Worm (Caenorhabditis elegans) whole organism, mixed stage, embryonic: ENCODE measurements around the gene C16C10.9.

ENCODE experiments used
- M03D4.4 ChIP-seq: sonication (generic microtip); optimal IDR thresholded peaks from 2 replicates; lab custom pipeline; 2017; ENCODE audit warnings: mild to moderate bottlenecking, missing genetic modification characterization, missing compliant biosample characterization
- bed-3 ChIP-seq: fragments of 200-800 bp; sonication (Bioruptor generic); optimal IDR thresholded peaks from 3 replicates; lab custom pipeline; 2018; ENCODE audit warnings: mild to moderate bottlenecking, missing genetic modification characterization, moderate library complexity, missing compliant biosample characterization
- blmp-1 ChIP-seq: fragments of 150-350 bp; optimal IDR thresholded peaks from 2 replicates; lab custom pipeline; 2014; ENCODE audit warnings: missing biosample characterization, missing genetic modification characterization
- ceh-39 ChIP-seq: fragments of 150-350 bp; optimal IDR thresholded peaks from 2 replicates; lab custom pipeline; 2014; ENCODE audit warnings: missing biosample characterization, missing genetic modification characterization
- ceh-43 ChIP-seq: fragments of 200-800 bp; sonication (Bioruptor generic); optimal IDR thresholded peaks from 2 replicates; lab custom pipeline; 2018; ENCODE audit warnings: mild to moderate bottlenecking, missing genetic modification characterization, moderate library complexity, missing compliant biosample characterization
- ceh-83 ChIP-seq: fragments of 200-800 bp; sonication (Bioruptor generic); optimal IDR thresholded peaks from 2 replicates; lab custom pipeline; 2018; ENCODE audit warnings: mild to moderate bottlenecking, missing genetic modification characterization, missing compliant biosample characterization
- ces-1 ChIP-seq: fragments of 150-350 bp; optimal IDR thresholded peaks from 2 replicates; lab custom pipeline; 2014; ENCODE audit warnings: missing biosample characterization, missing genetic modification reagents, missing genetic modification characterization
- cnd-1 ChIP-seq: fragments of 200-800 bp; sonication (Bioruptor generic); optimal IDR thresholded peaks from 2 replicates; lab custom pipeline; 2018; ENCODE audit warnings: mild to moderate bottlenecking, missing genetic modification characterization, missing compliant biosample characterization
- drap-1 ChIP-seq: fragments of 200-800 bp; sonication (Bioruptor generic); optimal IDR thresholded peaks from 3 replicates; lab custom pipeline; 2018; ENCODE audit warnings: mild to moderate bottlenecking, missing genetic modification characterization, missing compliant biosample characterization
- elt-1 ChIP-seq: sonication (generic microtip); optimal IDR thresholded peaks from 2 replicates; lab custom pipeline; 2017; ENCODE audit warnings: missing genetic modification characterization, mild to moderate bottlenecking, missing compliant biosample characterization, antibody characterized with exemption, moderate library complexity, borderline replicate concordance; ENCODE audit not compliant: insufficient read depth
- elt-3 ChIP-seq: fragments of 150-350 bp; optimal IDR thresholded peaks from 2 replicates; lab custom pipeline; 2014; ENCODE audit warnings: missing biosample characterization, missing genetic modification characterization
- flh-1 ChIP-seq: fragments of 200-800 bp; sonication (Bioruptor generic); optimal IDR thresholded peaks from 2 replicates; lab custom pipeline; 2018; ENCODE audit warnings: mild to moderate bottlenecking, missing genetic modification characterization, moderate library complexity, missing compliant biosample characterization
- ham-2 ChIP-seq: fragments of 200-800 bp; sonication (Bioruptor generic); optimal IDR thresholded peaks from 2 replicates; lab custom pipeline; 2018; ENCODE audit warnings: mild to moderate bottlenecking, missing genetic modification characterization, missing compliant biosample characterization
- hlh-1 ChIP-seq: fragments of 150-350 bp; optimal IDR thresholded peaks from 2 replicates; lab custom pipeline; 2014; ENCODE audit warnings: missing biosample characterization, missing genetic modification reagents, missing genetic modification characterization
- lin-13 ChIP-seq: fragments of 150-350 bp; optimal IDR thresholded peaks from 2 replicates; lab custom pipeline; 2014; ENCODE audit warnings: missing biosample characterization, missing genetic modification characterization
- lin-32 ChIP-seq: fragments of 200-800 bp; sonication (Bioruptor generic); optimal IDR thresholded peaks from 2 replicates; lab custom pipeline; 2018; ENCODE audit warnings: mild to moderate bottlenecking, missing genetic modification characterization, missing compliant biosample characterization
- lsy-2 ChIP-seq: fragments of 150-350 bp; optimal IDR thresholded peaks from 2 replicates; lab custom pipeline; 2014; ENCODE audit warnings: missing biosample characterization, missing genetic modification characterization
- mab-5 ChIP-seq: fragments of 150-350 bp; optimal IDR thresholded peaks from 2 replicates; lab custom pipeline; 2014; ENCODE audit warnings: missing biosample characterization, missing genetic modification characterization
- mep-1 ChIP-seq: fragments of 150-350 bp; optimal IDR thresholded peaks from 2 replicates; lab custom pipeline; 2017; ENCODE audit warnings: missing biosample characterization, missing genetic modification reagents, missing genetic modification characterization, inconsistent platforms
- mls-2 ChIP-seq: sonication (generic microtip); optimal IDR thresholded peaks from 2 replicates; lab custom pipeline; 2016; ENCODE audit warnings: mild to moderate bottlenecking, missing genetic modification characterization, moderate library complexity, missing compliant biosample characterization
- nhr-12 ChIP-seq: fragments of 150-350 bp; optimal IDR thresholded peaks from 2 replicates; lab custom pipeline; 2014; ENCODE audit warnings: missing biosample characterization, missing genetic modification characterization
- nhr-2 ChIP-seq: fragments of 150-350 bp; optimal IDR thresholded peaks from 2 replicates; lab custom pipeline; 2014; ENCODE audit warnings: missing biosample characterization, missing genetic modification characterization
- nhr-237 ChIP-seq: fragments of 150-350 bp; optimal IDR thresholded peaks from 2 replicates; lab custom pipeline; 2014; ENCODE audit warnings: missing biosample characterization, missing genetic modification characterization
- nhr-28 ChIP-seq: fragments of 150-350 bp; optimal IDR thresholded peaks from 2 replicates; lab custom pipeline; 2014; ENCODE audit warnings: missing biosample characterization, missing genetic modification characterization
- nhr-76 ChIP-seq: sonication (generic microtip); optimal IDR thresholded peaks from 2 replicates; lab custom pipeline; 2017; ENCODE audit warnings: missing biosample characterization, missing genetic modification characterization
- pha-4 ChIP-seq: fragments of 150-350 bp; optimal IDR thresholded peaks from 2 replicates; lab custom pipeline; 2018; ENCODE audit warnings: missing biosample characterization, missing genetic modification reagents, missing genetic modification characterization
- sem-2 ChIP-seq: fragments of 200-800 bp; sonication (Bioruptor generic); optimal IDR thresholded peaks from 2 replicates; lab custom pipeline; 2018; ENCODE audit warnings: mild to moderate bottlenecking, missing genetic modification characterization, missing compliant biosample characterization
- snpc-4 ChIP-seq: fragments of 150-350 bp; optimal IDR thresholded peaks from 2 replicates; lab custom pipeline; 2014; ENCODE audit warnings: missing biosample characterization, missing genetic modification characterization
- sptf-1 ChIP-seq: sonication (generic microtip); optimal IDR thresholded peaks from 2 replicates; lab custom pipeline; 2017; ENCODE audit warnings: mild to moderate bottlenecking, missing genetic modification characterization, moderate library complexity, missing compliant biosample characterization
- tbx-8 ChIP-seq: fragments of 200-800 bp; sonication (Bioruptor generic); optimal IDR thresholded peaks from 2 replicates; lab custom pipeline; 2018; ENCODE audit warnings: mild to moderate bottlenecking, missing genetic modification characterization, moderate library complexity, missing compliant biosample characterization
- unc-120 ChIP-seq: sonication (generic microtip); optimal IDR thresholded peaks from 2 replicates; lab custom pipeline; 2017; ENCODE audit warnings: missing genetic modification characterization, missing compliant biosample characterization; ENCODE audit not compliant: poor library complexity, severe bottlenecking
- unc-39 ChIP-seq: fragments of 150-350 bp; optimal IDR thresholded peaks from 2 replicates; lab custom pipeline; 2014; ENCODE audit warnings: missing biosample characterization, missing genetic modification characterization
- unc-62 ChIP-seq: fragments of 150-350 bp; optimal IDR thresholded peaks from 2 replicates; lab custom pipeline; 2014; ENCODE audit warnings: missing biosample characterization, missing genetic modification reagents, missing genetic modification characterization
- zip-8 ChIP-seq: fragments of 150-350 bp; optimal IDR thresholded peaks from 2 replicates; lab custom pipeline; 2014; ENCODE audit warnings: missing biosample characterization, missing genetic modification characterization
- ztf-11 ChIP-seq: fragments of 150-350 bp; optimal IDR thresholded peaks from 2 replicates; lab custom pipeline; 2014; ENCODE audit warnings: missing biosample characterization, missing genetic modification characterization

Gene C16C10.9

DNA sequence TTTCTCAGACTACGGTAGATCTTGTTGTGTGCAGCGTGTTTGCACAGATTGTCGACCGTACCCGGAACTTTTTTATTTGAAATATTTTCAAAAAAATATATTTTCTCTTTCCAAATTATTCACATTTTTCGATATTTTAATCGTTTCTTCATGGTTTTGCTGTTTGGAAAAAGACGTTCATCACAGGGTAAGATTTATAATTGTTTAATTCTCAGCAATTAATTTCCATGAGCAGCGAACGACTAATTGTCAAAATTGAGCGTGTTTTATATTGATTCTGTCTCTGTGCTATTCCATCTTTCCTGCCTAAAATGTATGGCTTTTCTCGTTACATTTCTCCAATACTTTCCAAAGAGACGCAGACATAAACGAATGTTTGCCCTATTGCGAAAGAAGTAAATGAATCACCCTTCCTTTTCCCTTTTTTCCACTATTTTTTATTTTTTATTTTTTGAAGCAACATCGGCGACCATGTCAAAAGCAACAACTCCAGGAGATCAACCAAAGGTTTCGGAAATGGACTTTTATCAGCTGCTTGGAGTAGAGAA, 34.0 kb upstream of the C16C10.9 start, which contains the start of gene dnj-16:
dnj-16 (plus strand) TSS at position 51 of the 548 bp plus-strand sequence.
- no peak for TF ChIP-seq unc-62 (GFP tag; lab: Kevin White, UChicago)
- TF ChIP-seq sem-2 (GFP tag; lab: Kevin White, UChicago) = no peak
- TF ChIP-seq unc-39 (tag; lab: Kevin White, UChicago) = no peak
- TF ChIP-seq ceh-43 (GFP tag; lab: Kevin White, UChicago) = no peak
- peak; percentile 83 for TF ChIP-seq ces-1 (GFP tag; lab: Kevin White, UChicago)
- no peak for TF ChIP-seq flh-1 (GFP tag; lab: Kevin White, UChicago)
- no peak for TF ChIP-seq blmp-1 (tag; lab: Kevin White, UChicago)
- TF ChIP-seq mep-1 (tag; lab: Kevin White, UChicago) = peak; percentile 19
- no peak for TF ChIP-seq ceh-39
- no peak for TF ChIP-seq tbx-8 (GFP tag; lab: Kevin White, UChicago)
- TF ChIP-seq snpc-4 (tag; lab: Kevin White, UChicago) = no peak
- TF ChIP-seq lsy-2 (tag; lab: Kevin White, UChicago) = peak; percentile 11
- no peak for TF ChIP-seq ztf-11 (tag; lab: Kevin White, UChicago)
- no peak for TF ChIP-seq nhr-2 (tag; lab: Kevin White, UChicago)
- TF ChIP-seq elt-3 (tag; lab: Kevin White, UChicago) = no peak
- TF ChIP-seq mab-5 = no peak
- no peak for TF ChIP-seq lin-32 (GFP tag; lab: Kevin White, UChicago)
- no peak for TF ChIP-seq ham-2
- TF ChIP-seq lin-13 = no peak
- TF ChIP-seq pha-4 (tag; lab: Kevin White, UChicago) = no peak
- TF ChIP-seq zip-8 = no peak
- no peak for TF ChIP-seq unc-120 (tag; lab: Kevin White, UChicago)
- TF ChIP-seq nhr-76 (tag; lab: Kevin White, UChicago) = no peak
- TF ChIP-seq cnd-1 (tag; lab: Kevin White, UChicago) = no peak
- TF ChIP-seq M03D4.4 (tag; lab: Kevin White, UChicago) = no peak
- TF ChIP-seq nhr-237 = peak; percentile 1
- no peak for TF ChIP-seq hlh-1
- no peak for TF ChIP-seq elt-1 (tag; lab: Kevin White, UChicago)
- no peak for TF ChIP-seq ceh-83 (GFP tag; lab: Kevin White, UChicago)
- TF ChIP-seq sptf-1 = no peak
- TF ChIP-seq mls-2 = no peak
- TF ChIP-seq bed-3 (GFP tag; lab: Kevin White, UChicago) = no peak
- TF ChIP-seq nhr-12 (tag; lab: Kevin White, UChicago) = no peak
- TF ChIP-seq nhr-28 (tag; lab: Kevin White, UChicago) = no peak
- no peak for TF ChIP-seq drap-1 (GFP tag; lab: Kevin White, UChicago)

ce11 chrIII:4190241-4190640, 33.0 kb upstream of the C16C10.9 start, which contains the start of gene spp-28:
spp-28 (minus strand) TSS chrIII:4190341.
- TF ChIP-seq nhr-28 (tag; lab: Kevin White, UChicago) = no peak
- TF ChIP-seq ztf-11 (tag; lab: Kevin White, UChicago) = no peak
- TF ChIP-seq nhr-12 (tag; lab: Kevin White, UChicago) = no peak
- TF ChIP-seq elt-3 (tag; lab: Kevin White, UChicago) = no peak
- TF ChIP-seq lin-13 = no peak
- no peak for TF ChIP-seq unc-39 (tag; lab: Kevin White, UChicago)
- TF ChIP-seq drap-1 (GFP tag; lab: Kevin White, UChicago) = no peak
- no peak for TF ChIP-seq nhr-76 (tag; lab: Kevin White, UChicago)
- TF ChIP-seq lsy-2 (tag; lab: Kevin White, UChicago) = no peak
- no peak for TF ChIP-seq mep-1 (tag; lab: Kevin White, UChicago)
- no peak for TF ChIP-seq ceh-39
- no peak for TF ChIP-seq bed-3 (GFP tag; lab: Kevin White, UChicago)
- no peak for TF ChIP-seq ceh-83 (GFP tag; lab: Kevin White, UChicago)
- TF ChIP-seq zip-8 = no peak
- TF ChIP-seq unc-120 (tag; lab: Kevin White, UChicago) = no peak

DNA sequence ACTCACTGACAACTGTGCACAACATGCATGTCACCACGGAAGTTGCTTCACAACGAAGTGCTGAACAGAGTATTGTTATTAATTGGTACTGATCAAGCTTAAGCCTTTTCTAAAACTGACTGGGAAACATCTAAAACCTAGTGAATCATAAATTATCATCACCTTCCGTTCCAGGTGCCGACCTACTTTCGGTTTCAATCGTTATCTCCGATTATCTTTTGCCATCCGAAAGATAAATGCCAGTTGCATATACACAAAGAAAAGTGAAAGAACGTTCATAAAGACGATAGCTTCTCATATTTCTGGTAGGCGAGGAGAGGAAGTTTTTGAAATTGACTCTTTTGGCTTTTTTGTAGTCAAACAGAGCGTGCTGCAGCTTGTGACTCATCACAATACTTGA, 32.4 kb upstream of the C16C10.9 start:
- TF ChIP-seq elt-3 (tag; lab: Kevin White, UChicago) (peak; percentile 88), unc-120 (tag; lab: Kevin White, UChicago) (no peak), ceh-43 (GFP tag; lab: Kevin White, UChicago) (no peak), unc-39 (tag; lab: Kevin White, UChicago) (no peak), blmp-1 (tag; lab: Kevin White, UChicago) (peak; percentile 92), ham-2 (peak; percentile 15), unc-62 (GFP tag; lab: Kevin White, UChicago) (peak; percentile 0), elt-1 (tag; lab: Kevin White, UChicago) (peak; percentile 74)
- TF ChIP-seq, all 35 proteins: peak for 5
